Worm (Caenorhabditis elegans) whole organism, early embryonic: Measurements from ENCODE around the gene smg-6.
"Not testable (repeated sequence)": the region's sequence is repeated elsewhere in the genome, so short reads cannot be mapped to it uniquely, and the experiment has no call there.

Experiments
- B0310.2 ChIP-seq: sonication (generic microtip); optimal IDR thresholded peaks from 2 replicates; lab custom pipeline; 2016; ENCODE audit warnings: mild to moderate bottlenecking, missing genetic modification characterization, missing compliant biosample characterization
- F13C5.2 ChIP-seq: sonication (generic microtip); optimal IDR thresholded peaks from 2 replicates; lab custom pipeline; 2017; ENCODE audit warnings: mild to moderate bottlenecking, missing genetic modification characterization, inconsistent platforms, missing compliant biosample characterization
- aly-1 ChIP-seq: sonication (generic microtip); optimal IDR thresholded peaks from 2 replicates; lab custom pipeline; 2016; ENCODE audit warnings: missing genetic modification characterization, missing compliant biosample characterization
- ama-1 ChIP-seq: fragments of 150-350 bp; optimal IDR thresholded peaks from 2 replicates; lab custom pipeline; 2014
- ceh-13 ChIP-seq: fragments of 200-800 bp; sonication (Bioruptor generic); optimal IDR thresholded peaks from 2 replicates; lab custom pipeline; 2018; ENCODE audit warnings: mild to moderate bottlenecking, missing genetic modification characterization, missing compliant biosample characterization
- ceh-36 ChIP-seq: sonication (generic microtip); optimal IDR thresholded peaks from 2 replicates; lab custom pipeline; 2016; ENCODE audit warnings: missing genetic modification characterization, inconsistent platforms, missing compliant biosample characterization
- ets-7 ChIP-seq: sonication (generic microtip); optimal IDR thresholded peaks from 2 replicates; lab custom pipeline; 2016; ENCODE audit warnings: missing genotype, missing genetic modification characterization, missing compliant biosample characterization
- flt-1 ChIP-seq: fragments of 200-800 bp; sonication (Bioruptor generic); IDR thresholded peaks from 2 replicates; pipeline ENCODE4 v1.3.6; 2022; ENCODE audit warnings: missing genetic modification characterization, missing compliant biosample characterization
- hmbx-1 ChIP-seq: sonication (generic microtip); optimal IDR thresholded peaks from 2 replicates; lab custom pipeline; 2016; ENCODE audit warnings: mild to moderate bottlenecking, missing genetic modification characterization, missing compliant biosample characterization
- hmg-4 ChIP-seq: fragments of 200-800 bp; sonication (Bioruptor generic); optimal IDR thresholded peaks from 2 replicates; lab custom pipeline; 2018; ENCODE audit warnings: mild to moderate bottlenecking, missing genetic modification characterization, missing compliant biosample characterization
- hnd-1 ChIP-seq: sonication (generic microtip); optimal IDR thresholded peaks from 2 replicates; lab custom pipeline; 2016; ENCODE audit warnings: missing genetic modification characterization, missing compliant biosample characterization
- pes-1 ChIP-seq: fragments of 200-800 bp; sonication (Bioruptor generic); IDR thresholded peaks from 2 replicates; pipeline ENCODE4 v1.3.6; 2022; ENCODE audit warnings: missing genetic modification reagents, missing genetic modification characterization, missing compliant biosample characterization
- scrt-1 ChIP-seq: fragments of 200-800 bp; sonication (Bioruptor generic); IDR thresholded peaks from 2 replicates; pipeline ENCODE4 v1.3.6; 2022; ENCODE audit warnings: missing genetic modification characterization, missing compliant biosample characterization
- sea-1 ChIP-seq: fragments of 200-800 bp; sonication (Bioruptor generic); conservative IDR thresholded peaks from 2 replicates; pipeline ENCODE4 v1.3.6; 2022; ENCODE audit warnings: missing genetic modification characterization, missing compliant biosample characterization
- tbx-11 ChIP-seq: fragments of 200-800 bp; sonication (Bioruptor generic); IDR thresholded peaks from 2 replicates; pipeline ENCODE4 v1.3.6; 2022; ENCODE audit warnings: missing genetic modification characterization, missing compliant biosample characterization
- tbx-37 ChIP-seq: fragments of 200-800 bp; sonication (Bioruptor generic); conservative IDR thresholded peaks from 2 replicates; pipeline ENCODE4 v1.3.6; 2022; ENCODE audit warnings: missing genetic modification reagents, missing genetic modification characterization, missing compliant biosample characterization
- tra-4 ChIP-seq: sonication (generic microtip); optimal IDR thresholded peaks from 2 replicates; lab custom pipeline; 2017; ENCODE audit warnings: missing genetic modification characterization, missing compliant biosample characterization

Gene smg-6

DNA sequence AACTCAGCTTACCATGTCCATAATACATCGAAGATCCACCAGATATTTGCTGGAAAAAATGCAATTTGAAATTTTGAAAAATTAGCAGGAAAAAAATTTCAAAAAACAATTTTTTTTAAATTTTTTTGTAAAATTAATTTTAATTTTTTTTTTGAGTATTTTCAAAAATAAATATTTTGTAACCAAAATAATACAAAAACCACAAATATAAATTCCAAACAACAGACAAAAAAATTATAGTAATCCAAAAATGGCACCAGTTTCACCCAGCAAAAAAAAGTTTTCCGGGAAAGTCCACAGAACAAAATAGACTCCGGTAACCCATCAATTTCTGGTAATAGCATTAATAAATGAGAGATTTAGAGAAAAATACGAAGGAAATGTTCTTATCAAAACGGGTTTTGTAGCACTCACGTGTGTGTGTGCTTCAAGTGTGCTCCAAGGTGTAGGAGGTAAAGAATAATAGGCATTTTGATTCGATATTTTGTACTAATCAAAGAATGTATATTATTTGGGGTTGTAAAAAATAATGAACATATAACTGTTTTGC lies 18.8 kb upstream of the smg-6 start, which contains the start of gene nhr-121:
Gene nhr-121 (minus strand): TSS at position 51 of the 550 bp plus-strand sequence.
- TF ChIP-seq ceh-36 (no peak), ama-1 (lab: Kevin White, UChicago) (no peak), B0310.2 (no peak), aly-1 (tag; lab: Kevin White, UChicago) (no peak), tbx-11 (GFP tag; lab: Robert Waterston, UW) (no peak)

DNA sequence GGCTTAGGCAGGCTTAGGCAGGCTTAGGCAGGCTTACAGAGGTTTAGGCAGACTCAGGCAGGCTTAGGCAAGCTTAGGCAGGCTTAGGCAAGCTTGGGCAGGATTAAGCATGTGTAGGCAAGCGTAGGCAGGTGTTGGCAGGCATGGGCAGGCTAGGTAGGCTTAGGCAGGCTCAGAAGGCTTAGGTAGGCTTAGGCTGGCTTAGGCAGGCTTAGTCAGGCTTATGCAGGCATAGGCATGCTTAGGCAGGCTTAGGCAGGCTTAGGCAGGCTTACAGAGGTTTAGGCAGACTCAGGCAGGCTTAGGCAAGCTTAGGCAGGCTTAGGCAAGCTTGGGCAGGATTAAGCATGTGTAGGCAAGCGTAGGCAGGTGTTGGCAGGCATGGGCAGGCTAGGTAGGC lies 18.2 kb upstream of the smg-6 start:
- peak; percentile 69 for TF ChIP-seq ceh-36

DNA sequence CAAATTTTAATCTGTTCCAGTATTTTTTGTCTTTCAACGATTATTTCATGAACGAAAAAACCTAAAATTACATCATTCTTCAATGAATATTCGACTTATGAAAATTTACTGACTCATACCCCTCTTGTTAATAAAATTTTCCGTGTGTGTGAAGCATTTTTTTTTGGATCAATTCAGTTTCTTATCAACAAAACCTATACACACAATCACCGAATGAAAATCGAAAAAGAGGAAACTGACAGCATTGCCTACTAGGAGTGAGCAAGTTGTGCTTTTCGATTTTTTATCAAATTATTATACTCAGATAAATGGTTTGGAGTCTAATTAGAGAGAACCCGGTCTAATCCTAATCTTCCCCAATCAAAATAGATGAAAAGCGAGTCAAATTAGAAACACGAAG lies 14.9 kb upstream of the smg-6 start, which contains the start of gene E02H9.3:
Gene E02H9.3 (plus strand): TSS at position 301 of the 400 bp plus-strand sequence.
- not testable (repeated sequence) for TF ChIP-seq flt-1 (GFP tag; lab: Robert Waterston, UW); scrt-1 (GFP tag; lab: Robert Waterston, UW); ama-1 (lab: Kevin White, UChicago)

DNA sequence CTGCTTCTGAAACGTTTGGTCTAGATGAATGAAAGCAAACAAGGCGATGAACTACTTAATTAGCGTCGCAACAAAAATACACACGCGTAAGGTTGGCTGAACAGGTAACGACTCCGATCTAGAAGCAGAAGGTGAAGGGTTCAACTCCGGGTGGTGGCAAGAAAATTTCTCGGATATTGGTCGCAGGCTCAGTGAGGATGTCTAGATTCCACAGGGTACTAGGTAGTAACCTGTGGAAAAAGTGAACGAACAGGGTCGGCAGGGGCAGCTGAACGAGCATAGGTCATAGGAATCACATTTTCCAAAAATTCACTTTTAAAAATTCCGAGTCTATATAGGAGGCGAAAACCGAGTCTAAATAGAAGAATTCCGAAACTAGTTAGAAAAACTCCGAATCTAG lies 13.3 kb upstream of the smg-6 start:
- 0 out of 2 replicates have a peak, but pooled peaks have one; percentile 16 for TF ChIP-seq pes-1 (GFP tag; lab: Robert Waterston, UW)

DNA sequence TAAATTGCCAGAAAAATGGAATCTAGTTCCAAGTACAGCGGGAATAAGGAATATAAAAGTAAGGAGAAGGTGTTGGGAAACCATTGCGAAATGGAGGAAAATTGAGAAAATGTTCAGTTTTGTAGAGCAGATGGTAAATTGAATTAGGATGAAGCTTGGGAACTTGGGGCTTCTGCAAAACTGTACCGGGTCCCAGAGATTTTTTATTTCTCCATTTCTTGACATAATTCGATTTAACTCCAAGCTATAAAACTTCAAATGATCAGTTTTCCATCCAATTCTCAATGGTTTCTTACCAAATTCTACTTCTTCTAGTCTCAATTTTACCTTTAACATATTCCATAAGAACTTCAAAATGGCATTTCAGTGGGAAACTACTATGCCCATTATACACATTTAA lies 5.5 kb upstream of the smg-6 start, which contains the start of the genes E02H9.9 and E02H9.1:
Gene E02H9.9 (minus strand): TSS at position 101 of the 400 bp plus-strand sequence.
Gene E02H9.1 (plus strand): TSS at position 285 of the 400 bp plus-strand sequence.
- TF ChIP-seq tra-4, result no peak
- no peak for TF ChIP-seq F13C5.2 (tag; lab: Kevin White, UChicago)
- TF ChIP-seq tbx-37, result no peak
- no peak for TF ChIP-seq ceh-36
- TF ChIP-seq hmbx-1 (tag; lab: Kevin White, UChicago), result no peak
- no peak for TF ChIP-seq aly-1 (tag; lab: Kevin White, UChicago)
- TF ChIP-seq ceh-13, result no peak
- TF ChIP-seq flt-1 (GFP tag; lab: Robert Waterston, UW), result no peak

DNA sequence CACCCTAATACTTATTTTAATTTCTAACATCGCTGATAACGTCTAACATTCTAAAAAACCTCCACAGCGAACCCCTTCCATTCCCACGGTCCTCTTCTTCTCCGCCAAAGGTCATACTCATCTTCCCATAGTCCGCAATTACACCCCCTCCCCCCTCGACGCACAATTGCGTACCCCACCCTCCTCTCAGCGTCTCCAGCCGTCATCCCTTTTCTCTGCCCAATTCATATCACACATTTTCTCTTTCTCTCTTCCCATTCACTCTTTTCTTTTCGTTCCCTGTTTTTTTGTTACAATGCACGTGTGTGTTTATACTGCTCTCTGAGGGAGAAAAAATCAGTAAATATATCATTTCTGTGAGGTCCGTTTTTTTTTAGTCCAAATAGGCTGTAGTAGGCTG lies 1.8 kb upstream of the smg-6 start:
- TF ChIP-seq flt-1 (GFP tag; lab: Robert Waterston, UW) (no peak), F13C5.2 (tag; lab: Kevin White, UChicago) (peak; percentile 69)

DNA sequence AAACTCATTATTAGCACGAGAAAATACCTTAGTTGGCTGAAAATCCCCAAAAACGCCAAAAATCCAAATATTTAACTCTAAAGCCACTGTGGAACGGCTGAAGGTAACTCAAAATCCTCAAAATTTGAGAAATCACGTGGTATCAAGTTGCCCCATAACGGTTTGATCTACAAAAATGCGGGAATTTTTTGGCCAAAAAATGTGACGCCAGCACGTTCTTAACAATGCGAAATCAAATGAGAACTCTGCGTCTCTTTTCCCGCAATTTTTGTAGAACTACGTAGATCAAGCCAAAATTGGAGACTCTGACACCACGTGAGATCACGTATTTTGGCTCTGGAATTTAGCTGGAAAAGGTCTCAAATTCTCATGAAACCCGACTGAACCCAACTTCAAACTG lies 1.1 kb downstream of the smg-6 start:
- TF ChIP-seq pes-1 (GFP tag; lab: Robert Waterston, UW) (no peak), scrt-1 (GFP tag; lab: Robert Waterston, UW) (no peak), hmbx-1 (tag; lab: Kevin White, UChicago) (no peak), ceh-36 (no peak), tra-4 (no peak), ets-7 (tag; lab: Kevin White, UChicago) (no peak), tbx-11 (GFP tag; lab: Robert Waterston, UW) (no peak), ceh-13 (no peak), hmg-4 (GFP tag; lab: Kevin White, UChicago) (no peak), aly-1 (tag; lab: Kevin White, UChicago) (no peak)

ce11 chrIII:2477303-2477702 lies 3.6 kb downstream of the smg-6 start:
- no peak for TF ChIP-seq hnd-1 (tag; lab: Kevin White, UChicago)
- no peak for TF ChIP-seq ets-7 (tag; lab: Kevin White, UChicago)
- TF ChIP-seq B0310.2, result no peak
- TF ChIP-seq tbx-11 (GFP tag; lab: Robert Waterston, UW), result no peak
- no peak for TF ChIP-seq scrt-1 (GFP tag; lab: Robert Waterston, UW)
- no peak for TF ChIP-seq tra-4
- TF ChIP-seq F13C5.2 (tag; lab: Kevin White, UChicago), result no peak
- TF ChIP-seq hmbx-1 (tag; lab: Kevin White, UChicago), result no peak
- no peak for TF ChIP-seq flt-1 (GFP tag; lab: Robert Waterston, UW)
- TF ChIP-seq hmg-4 (GFP tag; lab: Kevin White, UChicago), result no peak
- no peak for TF ChIP-seq ceh-13
- no peak for TF ChIP-seq aly-1 (tag; lab: Kevin White, UChicago)
- TF ChIP-seq tbx-37, result no peak

- TF ChIP-seq pes-1 (GFP tag; lab: Robert Waterston, UW), result no peak
- TF ChIP-seq scrt-1 (GFP tag; lab: Robert Waterston, UW), result no peak
- TF ChIP-seq tbx-37, result no peak
- no peak for TF ChIP-seq aly-1 (tag; lab: Kevin White, UChicago)
- no peak for TF ChIP-seq sea-1 (GFP tag; lab: Robert Waterston, UW)
- no peak for TF ChIP-seq hnd-1 (tag; lab: Kevin White, UChicago)
- no peak for TF ChIP-seq hmg-4 (GFP tag; lab: Kevin White, UChicago)
- TF ChIP-seq ets-7 (tag; lab: Kevin White, UChicago), result no peak
- TF ChIP-seq tbx-11 (GFP tag; lab: Robert Waterston, UW), result no peak
- TF ChIP-seq hmbx-1 (tag; lab: Kevin White, UChicago), result no peak
- TF ChIP-seq flt-1 (GFP tag; lab: Robert Waterston, UW), result no peak
- TF ChIP-seq ceh-36, result no peak
- TF ChIP-seq F13C5.2 (tag; lab: Kevin White, UChicago), result no peak
- TF ChIP-seq ama-1 (lab: Kevin White, UChicago), result no peak
- TF ChIP-seq tra-4, result no peak
- no peak for TF ChIP-seq ceh-13
- TF ChIP-seq B0310.2, result no peak
Measured at ce11 chrIII:2478605-2479004, 5.0 kb downstream of the smg-6 start.
